Worm (Caenorhabditis elegans): Measurements from ENCODE around the gene F08F8.7.

The F08F8.7 gene

DNA sequence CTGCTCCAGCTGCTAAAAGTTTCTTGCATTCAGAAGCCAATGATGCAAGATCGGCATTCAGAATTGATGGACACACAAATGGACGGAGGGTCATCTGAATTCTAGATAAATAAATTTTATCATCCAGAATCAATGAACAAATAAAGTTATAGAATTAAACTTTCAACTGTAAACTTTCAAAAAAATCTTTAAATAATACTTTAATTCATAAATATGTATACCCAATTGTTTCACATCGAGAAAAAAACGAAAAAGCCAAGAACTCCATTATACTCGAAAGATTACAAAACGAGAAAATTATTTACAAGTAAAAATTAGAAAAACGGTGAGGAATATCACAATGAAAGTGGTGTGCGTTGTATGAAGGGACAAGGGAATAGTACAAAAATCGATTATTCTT is at the start of gene F08F8.7:
TSS of gene F08F8.7 (minus strand) at position 101 of the 400 bp plus-strand sequence.
- no peak for TF ChIP-seq ztf-11 (tag; optimal IDR thresholded peaks at IDR 0.05)
- no peak for TF ChIP-seq unc-62 (GFP tag; optimal IDR thresholded peaks at IDR 0.05)
- TF ChIP-seq mml-1 (tag; optimal IDR thresholded peaks at IDR 0.05): no peak
- TF ChIP-seq elt-2 (tag; optimal IDR thresholded peaks at IDR 0.05): no peak
- no peak for TF ChIP-seq nhr-67 (tag; optimal IDR thresholded peaks at IDR 0.05)
- no peak for TF ChIP-seq nfya-1 (tag; optimal IDR thresholded peaks at IDR 0.05; ENCODE audit: insufficient read depth)
- no peak for TF ChIP-seq nhr-11 (tag; optimal IDR thresholded peaks at IDR 0.05)
- TF ChIP-seq ZK546.5 (tag; optimal IDR thresholded peaks at IDR 0.05): no peak
- no peak for TF ChIP-seq nhr-76 (tag; optimal IDR thresholded peaks at IDR 0.05)
- no peak for TF ChIP-seq jun-1 (tag; optimal IDR thresholded peaks at IDR 0.05)

DNA sequence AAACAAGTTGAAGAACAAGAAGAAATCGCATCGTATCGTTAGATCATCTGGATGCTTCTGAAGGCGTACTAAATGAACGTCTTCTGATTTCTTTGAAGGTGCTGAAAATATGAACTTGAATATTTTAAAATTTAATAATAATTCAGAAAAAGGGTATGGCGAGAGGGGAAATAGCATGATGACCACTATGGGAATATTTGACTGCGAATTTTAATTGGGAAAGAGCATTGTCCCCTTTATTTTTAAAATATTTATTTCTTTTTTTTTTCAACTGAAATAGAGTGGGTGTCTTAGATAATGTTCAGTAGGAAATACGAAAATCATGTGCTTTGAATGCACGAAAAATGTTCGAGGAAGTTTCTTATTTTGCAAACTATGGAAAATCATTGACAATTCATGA is 48.4 kb upstream of the F08F8.7 start, which contains the start of gene lgc-50:
TSS of gene lgc-50 (minus strand) at position 101 of the 400 bp plus-strand sequence.
- no peak for TF ChIP-seq elt-3 (tag; optimal IDR thresholded peaks at IDR 0.05)
- TF ChIP-seq zag-1 (tag; optimal IDR thresholded peaks at IDR 0.05): no peak
- no peak for TF ChIP-seq nhr-25 (tag; optimal IDR thresholded peaks at IDR 0.05)
- no peak for TF ChIP-seq jun-1 (tag; optimal IDR thresholded peaks at IDR 0.05)
- no peak for TF ChIP-seq ceh-28 (tag; optimal IDR thresholded peaks at IDR 0.05)
- TF ChIP-seq nhr-237 (tag; optimal IDR thresholded peaks at IDR 0.05): no peak
- no peak for TF ChIP-seq nhr-28 (tag; optimal IDR thresholded peaks at IDR 0.05)
- no peak for TF ChIP-seq lin-15B (tag; optimal IDR thresholded peaks at IDR 0.05)

DNA sequence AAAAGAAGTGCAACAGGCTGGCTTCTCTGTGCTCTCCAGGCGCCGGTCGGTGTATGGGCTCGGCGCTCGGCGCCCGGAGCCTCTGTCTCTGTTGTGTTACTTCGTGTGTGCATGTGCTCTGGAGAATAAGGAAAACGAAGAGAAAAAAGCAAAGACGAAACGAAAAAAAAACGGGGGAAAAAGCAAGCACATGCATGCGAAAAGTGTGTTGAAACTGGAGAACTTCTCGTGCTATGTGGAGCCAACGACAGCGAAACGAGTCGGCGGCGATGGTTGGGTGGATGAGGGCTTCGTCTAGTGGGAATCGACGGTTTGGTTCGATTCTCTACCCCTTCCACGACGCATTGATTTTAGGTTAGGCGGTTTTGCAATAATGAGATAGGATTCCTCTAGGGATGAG is 40.4 kb upstream of the F08F8.7 start:
- TF ChIP-seq ceh-28 (tag; optimal IDR thresholded peaks at IDR 0.05) (no peak), zag-1 (tag; optimal IDR thresholded peaks at IDR 0.05) (no peak), daf-12 (tag; optimal IDR thresholded peaks at IDR 0.05) (no peak), elt-2 (tag; optimal IDR thresholded peaks at IDR 0.05) (peak; percentile 60), nhr-28 (tag; optimal IDR thresholded peaks at IDR 0.05) (no peak), ama-1 (optimal IDR thresholded peaks at IDR 0.05) (no peak), lin-39 (tag; optimal IDR thresholded peaks at IDR 0.05) (peak; percentile 12), nhr-67 (tag; optimal IDR thresholded peaks at IDR 0.05) (no peak), ceh-82 (tag; optimal IDR thresholded peaks at IDR 0.05) (no peak), pha-4 (tag; optimal IDR thresholded peaks at IDR 0.05) (peak; percentile 44), nhr-77 (tag; optimal IDR thresholded peaks at IDR 0.05) (no peak), pqm-1 (tag; optimal IDR thresholded peaks at IDR 0.05) (peak; percentile 40), fos-1 (tag; optimal IDR thresholded peaks at IDR 0.05) (no peak), elt-3 (tag; optimal IDR thresholded peaks at IDR 0.05) (no peak), eor-1 (tag; optimal IDR thresholded peaks at IDR 0.05) (no peak), nhr-23 (tag; optimal IDR thresholded peaks at IDR 0.05) (no peak), nfya-1 (tag; optimal IDR thresholded peaks at IDR 0.05; ENCODE audit: insufficient read depth) (peak; percentile 63), nhr-11 (tag; optimal IDR thresholded peaks at IDR 0.05) (no peak), ztf-11 (tag; optimal IDR thresholded peaks at IDR 0.05) (no peak), jun-1 (tag; optimal IDR thresholded peaks at IDR 0.05) (no peak), mdl-1 (tag; optimal IDR thresholded peaks at IDR 0.05) (peak; percentile 9), lsy-12 (tag; optimal IDR thresholded peaks at IDR 0.05) (peak; percentile 64), egl-5 (tag; optimal IDR thresholded peaks at IDR 0.05) (no peak), R02D3.7 (tag; optimal IDR thresholded peaks at IDR 0.05) (no peak), egl-27 (tag; optimal IDR thresholded peaks at IDR 0.05) (no peak), aly-2 (tag; optimal IDR thresholded peaks at IDR 0.05) (no peak), ztf-4 (tag; optimal IDR thresholded peaks at IDR 0.05) (no peak), tbx-2 (tag; optimal IDR thresholded peaks at IDR 0.05) (no peak), nhr-12 (tag; optimal IDR thresholded peaks at IDR 0.05) (no peak), mml-1 (tag; optimal IDR thresholded peaks at IDR 0.05) (no peak), ceh-16 (tag; optimal IDR thresholded peaks at IDR 0.05) (no peak), skn-1 (tag; optimal IDR thresholded peaks at IDR 0.05) (no peak), nhr-76 (tag; optimal IDR thresholded peaks at IDR 0.05) (no peak), fkh-10 (GFP tag; optimal IDR thresholded peaks at IDR 0.05) (no peak), snpc-4 (tag; optimal IDR thresholded peaks at IDR 0.05) (peak; percentile 39), nhr-43 (tag; optimal IDR thresholded peaks at IDR 0.05; ENCODE audit: poor library complexity, severe bottlenecking) (no peak), unc-39 (tag; optimal IDR thresholded peaks at IDR 0.05) (no peak), nhr-237 (tag; optimal IDR thresholded peaks at IDR 0.05) (no peak), sea-2 (GFP tag; optimal IDR thresholded peaks at IDR 0.05) (no peak), nhr-25 (tag; optimal IDR thresholded peaks at IDR 0.05) (no peak), fkh-2 (tag; optimal IDR thresholded peaks at IDR 0.05) (no peak), hmg-11 (tag; optimal IDR thresholded peaks at IDR 0.05) (peak; percentile 50), ZK546.5 (tag; optimal IDR thresholded peaks at IDR 0.05) (no peak), unc-62 (GFP tag; optimal IDR thresholded peaks at IDR 0.05) (no peak)
